Worm (Caenorhabditis elegans): ENCODE data around the gene aqp-6.

aqp-6 gene

DNA sequence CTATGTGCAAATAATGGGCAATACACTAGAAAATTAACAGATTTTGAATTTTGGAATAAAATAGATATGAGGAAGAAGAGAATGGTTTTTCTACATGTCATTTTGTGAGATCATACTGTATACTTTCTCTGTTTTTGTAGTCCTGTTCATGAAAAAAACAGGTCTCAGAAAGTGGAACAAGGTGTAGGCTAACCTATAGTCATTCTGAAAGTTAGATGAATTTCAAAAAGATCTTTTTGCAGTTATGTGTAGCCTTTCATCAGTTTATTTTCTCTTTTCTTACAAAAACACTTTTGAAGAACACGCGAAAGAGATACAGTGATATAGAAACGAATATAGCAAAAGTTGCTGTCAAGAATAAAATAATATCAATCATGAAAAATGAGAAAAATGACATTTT, 5.9 kb downstream of the aqp-6 start, which contains the start of gene ugt-35:
ugt-35 (minus strand) TSS at position 101 of the 400 bp plus-strand sequence.
- no peak for TF ChIP-seq pha-4 (GFP tag; IDR thresholded peaks at IDR 0.05)
- no peak for TF ChIP-seq pha-4 (tag; optimal IDR thresholded peaks at IDR 0.05)
- TF ChIP-seq lsy-2 (tag; optimal IDR thresholded peaks at IDR 0.05) = no peak
- TF ChIP-seq hif-1 (tag; optimal IDR thresholded peaks at IDR 0.05) = no peak
- TF ChIP-seq unc-39 (tag; optimal IDR thresholded peaks at IDR 0.05) = no peak
- no peak for TF ChIP-seq nhr-237 (tag; optimal IDR thresholded peaks at IDR 0.05)
- no peak for TF ChIP-seq mxl-2 (GFP tag; conservative IDR thresholded peaks at IDR 0.05)
- no peak for TF ChIP-seq Y48G9A.11 (GFP tag; IDR thresholded peaks at IDR 0.05)
- TF ChIP-seq ceh-82 (tag; optimal IDR thresholded peaks at IDR 0.05) = no peak
- TF ChIP-seq mdt-29 (GFP tag; IDR thresholded peaks at IDR 0.05) = no peak
- no peak for TF ChIP-seq sdz-12 (GFP tag; optimal IDR thresholded peaks at IDR 0.05)
- no peak for TF ChIP-seq ztf-11 (tag; optimal IDR thresholded peaks at IDR 0.05)
- no peak for TF ChIP-seq nhr-11 (tag; optimal IDR thresholded peaks at IDR 0.05)
- no peak for TF ChIP-seq nhr-25 (tag; optimal IDR thresholded peaks at IDR 0.05; ENCODE audit: borderline replicate concordance, insufficient read depth)
- TF ChIP-seq ztf-7 (tag; optimal IDR thresholded peaks at IDR 0.05) = no peak
- no peak for TF ChIP-seq hlh-11 (tag; optimal IDR thresholded peaks at IDR 0.05)
- TF ChIP-seq madf-9 (GFP tag; conservative IDR thresholded peaks at IDR 0.05) = no peak

DNA sequence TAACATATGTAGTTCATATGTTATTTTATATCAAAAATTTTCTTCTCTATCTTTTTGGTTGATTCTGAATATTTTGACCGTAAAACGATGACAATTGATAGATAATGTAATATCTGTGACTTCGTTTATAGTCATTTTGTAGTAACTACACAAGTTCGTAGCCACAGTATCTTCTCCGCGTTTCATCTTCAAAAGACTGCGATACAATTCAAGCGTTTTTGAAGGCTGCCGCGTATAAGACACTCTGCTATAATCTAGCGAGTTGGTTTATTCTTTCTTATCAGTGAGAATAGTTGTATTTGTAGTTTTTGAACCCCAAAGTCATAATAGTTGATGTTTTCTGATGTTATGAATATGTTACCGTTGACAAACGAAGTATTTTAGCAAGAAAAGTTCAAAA, 8.7 kb downstream of the aqp-6 start, which contains the start of gene ugt-34:
ugt-34 (minus strand) TSS at position 21 of the 400 bp plus-strand sequence.
- peak; percentile 9 for TF ChIP-seq pqm-1 (tag; optimal IDR thresholded peaks at IDR 0.05)
- TF ChIP-seq F44E2.7 (GFP tag; IDR thresholded peaks at IDR 0.05) = no peak
- peak; percentile 99 for TF ChIP-seq nhr-28 (tag; optimal IDR thresholded peaks at IDR 0.05)
- no peak for TF ChIP-seq nhr-10 (tag; optimal IDR thresholded peaks at IDR 0.05)
- no peak for TF ChIP-seq Y105C5A.15 (GFP tag; IDR thresholded peaks at IDR 0.05)
- TF ChIP-seq spr-3 (GFP tag; optimal IDR thresholded peaks at IDR 0.05) = no peak

DNA sequence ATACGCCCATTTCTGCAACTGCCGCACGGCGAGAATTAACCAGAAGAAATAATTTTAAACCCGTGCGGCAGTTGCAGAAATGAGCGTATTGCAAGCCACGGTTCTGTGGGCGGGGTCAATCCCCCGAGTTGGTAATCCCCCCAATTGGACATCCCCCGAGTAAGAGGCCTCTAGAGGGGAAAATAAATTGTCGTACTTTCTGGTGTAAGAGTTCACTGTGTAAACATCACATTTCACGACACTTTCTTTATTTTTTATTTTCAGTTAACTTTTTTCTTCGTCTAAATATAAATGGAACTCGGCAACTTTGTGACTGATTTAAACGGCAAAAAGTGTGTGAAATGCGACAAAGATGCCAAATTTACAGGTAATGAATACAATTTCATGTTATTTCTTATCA, 9.7 kb downstream of the aqp-6 start, which contains the start of gene tut-2:
tut-2 (plus strand) TSS at position 277 of the 400 bp plus-strand sequence.
- TF ChIP-seq dpl-1 (GFP tag; optimal IDR thresholded peaks at IDR 0.05) (peak; percentile 22), ceh-28 (tag; optimal IDR thresholded peaks at IDR 0.05) (no peak)

DNA sequence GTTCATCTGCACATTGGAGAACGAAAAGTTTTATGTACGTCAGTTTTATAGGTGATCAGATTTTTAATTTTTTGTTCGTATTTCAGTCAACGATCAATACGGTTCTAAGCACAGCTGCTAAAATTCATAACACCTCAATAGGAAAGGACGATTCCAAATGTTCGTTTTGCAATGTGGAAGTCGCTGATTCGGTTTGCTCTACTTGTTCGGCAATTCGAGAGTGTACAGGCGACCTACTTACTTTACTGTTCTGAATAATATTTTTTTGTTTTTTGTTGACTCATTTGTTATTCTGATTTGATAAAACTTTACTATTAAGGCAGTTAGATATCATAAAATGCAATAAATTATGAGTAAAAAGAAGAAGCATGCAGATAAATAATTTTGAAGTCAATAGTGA, 11.1 kb downstream of the aqp-6 start:
- TF ChIP-seq ztf-11 (tag; optimal IDR thresholded peaks at IDR 0.05) (no peak), F10B5.3 (tag; optimal IDR thresholded peaks at IDR 0.05) (no peak), zfp-3 (GFP tag; conservative IDR thresholded peaks at IDR 0.05) (no peak), lin-13 (GFP tag; optimal IDR thresholded peaks at IDR 0.05) (no peak), ztf-7 (tag; optimal IDR thresholded peaks at IDR 0.05) (no peak), F49E8.2 (tag; optimal IDR thresholded peaks at IDR 0.05; ENCODE audit: borderline replicate concordance) (peak; percentile 26), mdl-1 (tag; optimal IDR thresholded peaks at IDR 0.05) (no peak), arid-1 (GFP tag; conservative IDR thresholded peaks at IDR 0.05) (0 out of 2 replicates have a peak, but pooled peaks have one; percentile 38), unc-39 (tag; optimal IDR thresholded peaks at IDR 0.05) (no peak)

DNA sequence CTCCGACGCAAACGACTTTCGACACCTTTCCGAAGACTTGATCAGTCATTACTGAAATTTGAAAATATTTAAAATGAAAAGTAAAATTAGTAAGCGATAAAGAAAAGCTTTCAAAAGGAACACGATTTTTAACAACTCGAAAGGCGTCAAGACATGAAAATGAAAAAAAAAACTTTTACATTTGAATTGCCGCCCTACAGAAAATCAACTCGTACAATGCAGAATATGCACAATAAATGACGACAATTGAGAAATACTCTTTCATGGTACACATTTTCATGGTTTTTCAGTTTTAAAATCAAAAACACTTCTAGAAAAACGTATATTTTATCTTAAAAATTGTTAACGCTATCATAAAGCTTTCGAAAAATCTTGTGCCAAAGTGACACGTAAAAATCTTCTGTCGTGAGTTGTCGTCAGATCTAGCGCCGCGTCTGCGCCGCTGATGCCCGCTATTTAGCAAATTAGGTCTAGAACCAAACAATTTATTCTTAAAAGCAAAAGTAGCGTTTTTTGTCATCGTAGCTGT, 13.2 kb downstream of the aqp-6 start, which contains the start of gene sqv-4:
sqv-4 (minus strand) TSS at position 51 of the 529 bp plus-strand sequence.
- peak; percentile 36 for TF ChIP-seq T20F7.1 (GFP tag; optimal IDR thresholded peaks at IDR 0.05)
- peak; percentile 26 for TF ChIP-seq dve-1 (tag; optimal IDR thresholded peaks at IDR 0.05; ENCODE audit: insufficient read depth)
- TF ChIP-seq daf-16 (GFP tag; optimal IDR thresholded peaks at IDR 0.05) = no peak
- peak; percentile 7 for TF ChIP-seq daf-16 (tag; optimal IDR thresholded peaks at IDR 0.05)
- TF ChIP-seq mes-2 (tag; optimal IDR thresholded peaks at IDR 0.05; ENCODE audit: poor library complexity, severe bottlenecking) = no peak
- no peak for TF ChIP-seq ces-1 (GFP tag; optimal IDR thresholded peaks at IDR 0.05)
- TF ChIP-seq attf-4 (tag; optimal IDR thresholded peaks at IDR 0.05) = no peak
- TF ChIP-seq aha-1 (tag) = peak; percentile 86
- peak; percentile 77 for TF ChIP-seq dpl-1 (GFP tag; optimal IDR thresholded peaks at IDR 0.05)
- peak; percentile 4 for TF ChIP-seq rbr-2 (tag; optimal IDR thresholded peaks at IDR 0.05)
- TF ChIP-seq lim-7 (GFP tag; IDR thresholded peaks at IDR 0.05) = no peak
- peak in 1 of 2 experiments; percentile 33 for TF ChIP-seq lsy-2 (tag; optimal IDR thresholded peaks at IDR 0.05)
- no peak for TF ChIP-seq tra-1 (GFP tag; IDR thresholded peaks at IDR 0.05)
